Worm (Caenorhabditis elegans) whole organism, early embryonic: ENCODE measurements around the gene gpa-17.

Experiments used
- B0310.2 ChIP-seq: sonication (generic microtip); optimal IDR thresholded peaks from 2 replicates; lab custom pipeline; 2016; ENCODE audit warnings: mild to moderate bottlenecking, missing genetic modification characterization, missing compliant biosample characterization
- F13C5.2 ChIP-seq: sonication (generic microtip); optimal IDR thresholded peaks from 2 replicates; lab custom pipeline; 2017; ENCODE audit warnings: mild to moderate bottlenecking, missing genetic modification characterization, inconsistent platforms, missing compliant biosample characterization
- aly-1 ChIP-seq: sonication (generic microtip); optimal IDR thresholded peaks from 2 replicates; lab custom pipeline; 2016; ENCODE audit warnings: missing genetic modification characterization, missing compliant biosample characterization
- ama-1 ChIP-seq: fragments of 150-350 bp; optimal IDR thresholded peaks from 2 replicates; lab custom pipeline; 2014
- ceh-13 ChIP-seq: fragments of 200-800 bp; sonication (Bioruptor generic); optimal IDR thresholded peaks from 2 replicates; lab custom pipeline; 2018; ENCODE audit warnings: mild to moderate bottlenecking, missing genetic modification characterization, missing compliant biosample characterization
- ceh-36 ChIP-seq: sonication (generic microtip); optimal IDR thresholded peaks from 2 replicates; lab custom pipeline; 2016; ENCODE audit warnings: missing genetic modification characterization, inconsistent platforms, missing compliant biosample characterization
- ets-7 ChIP-seq: sonication (generic microtip); optimal IDR thresholded peaks from 2 replicates; lab custom pipeline; 2016; ENCODE audit warnings: missing genotype, missing genetic modification characterization, missing compliant biosample characterization
- flt-1 ChIP-seq: fragments of 200-800 bp; sonication (Bioruptor generic); IDR thresholded peaks from 2 replicates; pipeline ENCODE4 v1.3.6; 2022; ENCODE audit warnings: missing genetic modification characterization, missing compliant biosample characterization
- hmbx-1 ChIP-seq: sonication (generic microtip); optimal IDR thresholded peaks from 2 replicates; lab custom pipeline; 2016; ENCODE audit warnings: mild to moderate bottlenecking, missing genetic modification characterization, missing compliant biosample characterization
- hmg-4 ChIP-seq: fragments of 200-800 bp; sonication (Bioruptor generic); optimal IDR thresholded peaks from 2 replicates; lab custom pipeline; 2018; ENCODE audit warnings: mild to moderate bottlenecking, missing genetic modification characterization, missing compliant biosample characterization
- hnd-1 ChIP-seq: sonication (generic microtip); optimal IDR thresholded peaks from 2 replicates; lab custom pipeline; 2016; ENCODE audit warnings: missing genetic modification characterization, missing compliant biosample characterization
- pes-1 ChIP-seq: fragments of 200-800 bp; sonication (Bioruptor generic); IDR thresholded peaks from 2 replicates; pipeline ENCODE4 v1.3.6; 2022; ENCODE audit warnings: missing genetic modification reagents, missing genetic modification characterization, missing compliant biosample characterization
- scrt-1 ChIP-seq: fragments of 200-800 bp; sonication (Bioruptor generic); IDR thresholded peaks from 2 replicates; pipeline ENCODE4 v1.3.6; 2022; ENCODE audit warnings: missing genetic modification characterization, missing compliant biosample characterization
- sea-1 ChIP-seq: fragments of 200-800 bp; sonication (Bioruptor generic); conservative IDR thresholded peaks from 2 replicates; pipeline ENCODE4 v1.3.6; 2022; ENCODE audit warnings: missing genetic modification characterization, missing compliant biosample characterization
- tbx-11 ChIP-seq: fragments of 200-800 bp; sonication (Bioruptor generic); IDR thresholded peaks from 2 replicates; pipeline ENCODE4 v1.3.6; 2022; ENCODE audit warnings: missing genetic modification characterization, missing compliant biosample characterization
- tbx-37 ChIP-seq: fragments of 200-800 bp; sonication (Bioruptor generic); conservative IDR thresholded peaks from 2 replicates; pipeline ENCODE4 v1.3.6; 2022; ENCODE audit warnings: missing genetic modification reagents, missing genetic modification characterization, missing compliant biosample characterization
- tra-4 ChIP-seq: sonication (generic microtip); optimal IDR thresholded peaks from 2 replicates; lab custom pipeline; 2017; ENCODE audit warnings: missing genetic modification characterization, missing compliant biosample characterization

The gpa-17 gene

DNA sequence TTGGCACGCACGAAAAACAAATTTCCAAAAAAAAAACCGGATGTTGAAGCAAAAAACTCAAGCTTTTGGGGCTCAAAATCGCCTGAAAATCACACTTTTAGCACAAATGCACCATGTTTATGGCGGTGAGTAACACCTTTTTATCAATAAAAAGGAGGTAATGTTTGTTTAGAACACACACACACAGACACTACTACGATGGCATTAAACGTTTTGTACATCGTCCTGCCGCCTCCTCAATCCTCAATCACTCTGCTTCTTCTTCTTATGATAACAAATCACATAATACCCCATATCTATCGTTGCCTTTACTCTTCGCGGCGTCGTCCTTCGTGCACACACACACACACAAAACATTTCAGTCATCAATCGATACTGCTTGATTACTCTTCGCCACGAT is at the start of gene gpa-17:
TSS of gene gpa-17 (plus strand) at position 363 of the 400 bp plus-strand sequence.
- TF ChIP-seq ama-1 (lab: Kevin White, UChicago) (no peak), ceh-13 (GFP tag; lab: Kevin White, UChicago) (no peak), flt-1 (GFP tag; lab: Robert Waterston, UW) (no peak), hmbx-1 (tag; lab: Kevin White, UChicago) (no peak), pes-1 (no peak), tra-4 (tag; lab: Kevin White, UChicago) (no peak), aly-1 (tag; lab: Kevin White, UChicago) (no peak), ets-7 (tag; lab: Kevin White, UChicago) (no peak), tbx-37 (no peak), hnd-1 (tag; lab: Kevin White, UChicago) (no peak), tbx-11 (no peak), ceh-36 (tag; lab: Kevin White, UChicago) (no peak), B0310.2 (tag; lab: Kevin White, UChicago) (no peak), hmg-4 (GFP tag; lab: Kevin White, UChicago) (no peak), scrt-1 (GFP tag; lab: Robert Waterston, UW) (no peak), sea-1 (no peak), F13C5.2 (tag; lab: Kevin White, UChicago) (no peak)

DNA sequence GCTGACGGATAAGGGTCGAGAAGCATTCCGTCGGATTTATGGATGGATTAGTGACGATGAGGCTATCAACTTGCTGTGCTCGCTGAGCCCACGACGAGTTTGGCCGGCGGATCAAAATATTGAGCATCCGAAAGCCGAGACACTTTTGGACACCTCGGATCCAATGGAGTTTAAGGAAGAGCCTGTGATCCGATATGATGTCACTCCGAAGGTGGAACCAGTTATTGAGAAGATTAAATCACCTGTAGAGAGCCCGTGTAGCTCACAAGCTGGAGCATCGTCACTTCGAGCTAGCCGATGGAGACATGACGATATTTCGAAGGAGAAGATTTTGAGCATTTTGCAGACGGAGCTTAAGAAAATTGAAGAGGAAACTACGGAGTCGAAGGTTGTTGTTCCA is 45.8 kb upstream of the gpa-17 start:
- TF ChIP-seq pes-1 (no peak), tra-4 (tag; lab: Kevin White, UChicago) (no peak), B0310.2 (tag; lab: Kevin White, UChicago) (no peak), F13C5.2 (tag; lab: Kevin White, UChicago) (no peak), flt-1 (GFP tag; lab: Robert Waterston, UW) (no peak), ama-1 (lab: Kevin White, UChicago) (no peak), ceh-13 (GFP tag; lab: Kevin White, UChicago) (no peak), aly-1 (tag; lab: Kevin White, UChicago) (no peak), ceh-36 (tag; lab: Kevin White, UChicago) (no peak), tbx-11 (no peak), tbx-37 (no peak), sea-1 (no peak), hnd-1 (tag; lab: Kevin White, UChicago) (no peak), ets-7 (tag; lab: Kevin White, UChicago) (no peak), scrt-1 (GFP tag; lab: Robert Waterston, UW) (no peak), hmbx-1 (tag; lab: Kevin White, UChicago) (no peak)

DNA sequence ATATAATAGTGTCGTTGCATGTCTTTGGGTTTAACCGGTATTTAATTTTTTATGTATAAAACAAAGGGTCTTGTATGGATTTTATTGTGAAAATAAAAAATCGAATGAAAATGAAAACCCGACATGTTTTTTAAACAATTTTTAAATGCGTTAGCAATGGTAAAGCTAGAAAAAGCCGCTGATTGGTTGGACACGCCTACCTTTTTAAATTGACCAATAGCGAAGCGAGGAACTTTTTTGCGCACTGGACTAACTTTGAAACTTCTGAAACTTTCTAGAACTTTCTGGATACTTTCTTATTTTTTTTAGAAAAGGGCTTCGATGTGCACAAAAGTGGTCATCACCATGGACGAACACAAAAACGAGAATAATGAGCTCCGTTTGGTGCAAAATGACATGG is 40.1 kb upstream of the gpa-17 start:
- TF ChIP-seq pes-1 (no peak), hmbx-1 (tag; lab: Kevin White, UChicago) (no peak), ets-7 (tag; lab: Kevin White, UChicago) (no peak), ceh-36 (tag; lab: Kevin White, UChicago) (no peak)

DNA sequence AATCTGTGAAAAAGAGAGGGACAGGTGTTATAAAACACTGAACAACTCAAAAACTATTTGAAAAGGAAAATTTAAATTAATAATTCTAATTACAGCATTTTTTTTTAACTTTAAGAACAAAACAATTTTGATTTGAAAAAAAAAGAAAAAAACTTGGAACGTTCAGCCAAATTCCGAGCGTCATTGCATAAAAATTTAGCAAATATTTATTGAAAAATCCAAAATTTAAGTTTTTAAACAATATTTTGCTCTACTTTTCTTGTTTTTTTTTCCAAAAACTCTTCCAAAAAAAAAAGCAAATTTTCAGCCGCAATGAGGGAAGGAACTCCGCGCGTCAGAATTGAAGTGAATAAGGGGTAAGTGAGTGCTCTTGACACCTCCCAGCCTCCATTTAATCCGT is 36.7 kb upstream of the gpa-17 start, which contains the start of gene feh-1:
TSS of gene feh-1 (plus strand) at position 301 of the 400 bp plus-strand sequence.
- TF ChIP-seq hmbx-1 (tag; lab: Kevin White, UChicago) (no peak), B0310.2 (tag; lab: Kevin White, UChicago) (no peak), ceh-36 (tag; lab: Kevin White, UChicago) (no peak), tbx-11 (no peak), hmg-4 (GFP tag; lab: Kevin White, UChicago) (no peak), flt-1 (GFP tag; lab: Robert Waterston, UW) (no peak), pes-1 (no peak), sea-1 (no peak), F13C5.2 (tag; lab: Kevin White, UChicago) (no peak), tbx-37 (no peak), ets-7 (tag; lab: Kevin White, UChicago) (no peak), ceh-13 (GFP tag; lab: Kevin White, UChicago) (no peak), scrt-1 (GFP tag; lab: Robert Waterston, UW) (no peak), hnd-1 (tag; lab: Kevin White, UChicago) (no peak), aly-1 (tag; lab: Kevin White, UChicago) (no peak), tra-4 (tag; lab: Kevin White, UChicago) (no peak), ama-1 (lab: Kevin White, UChicago) (no peak)

DNA sequence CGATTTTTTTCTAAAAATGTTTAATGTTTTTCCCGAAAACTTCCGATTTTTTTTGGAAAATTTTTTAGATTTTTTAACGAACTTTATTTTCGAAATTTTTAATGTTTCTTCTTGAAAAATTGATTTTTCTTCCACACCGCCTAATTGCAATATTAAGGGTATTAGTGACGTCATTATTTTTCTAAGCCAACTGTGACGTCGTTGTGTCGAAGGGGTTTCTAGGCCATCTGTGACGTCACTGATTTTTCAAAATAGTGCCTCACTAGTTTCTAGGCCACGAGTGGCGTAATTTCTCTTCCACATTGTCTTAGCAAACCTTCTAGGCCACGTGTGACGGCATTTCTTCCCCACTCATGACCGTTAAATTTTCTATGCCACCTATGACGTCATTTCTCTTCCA is 34.4 kb upstream of the gpa-17 start:
- no peak for TF ChIP-seq pes-1
- TF ChIP-seq hmbx-1 (tag; lab: Kevin White, UChicago): no peak
- TF ChIP-seq hnd-1 (tag; lab: Kevin White, UChicago): no peak
- no peak for TF ChIP-seq B0310.2 (tag; lab: Kevin White, UChicago)
- TF ChIP-seq flt-1 (GFP tag; lab: Robert Waterston, UW): no peak
- no peak for TF ChIP-seq tbx-11
- TF ChIP-seq scrt-1 (GFP tag; lab: Robert Waterston, UW): no peak
- TF ChIP-seq ets-7 (tag; lab: Kevin White, UChicago): no peak
- no peak for TF ChIP-seq F13C5.2 (tag; lab: Kevin White, UChicago)
- TF ChIP-seq sea-1: no peak
- TF ChIP-seq ceh-13 (GFP tag; lab: Kevin White, UChicago): no peak
- no peak for TF ChIP-seq ama-1 (lab: Kevin White, UChicago)
- TF ChIP-seq tbx-37: no peak
- no peak for TF ChIP-seq hmg-4 (GFP tag; lab: Kevin White, UChicago)
- TF ChIP-seq aly-1 (tag; lab: Kevin White, UChicago): no peak
- no peak for TF ChIP-seq tra-4 (tag; lab: Kevin White, UChicago)
- TF ChIP-seq ceh-36 (tag; lab: Kevin White, UChicago): no peak

DNA sequence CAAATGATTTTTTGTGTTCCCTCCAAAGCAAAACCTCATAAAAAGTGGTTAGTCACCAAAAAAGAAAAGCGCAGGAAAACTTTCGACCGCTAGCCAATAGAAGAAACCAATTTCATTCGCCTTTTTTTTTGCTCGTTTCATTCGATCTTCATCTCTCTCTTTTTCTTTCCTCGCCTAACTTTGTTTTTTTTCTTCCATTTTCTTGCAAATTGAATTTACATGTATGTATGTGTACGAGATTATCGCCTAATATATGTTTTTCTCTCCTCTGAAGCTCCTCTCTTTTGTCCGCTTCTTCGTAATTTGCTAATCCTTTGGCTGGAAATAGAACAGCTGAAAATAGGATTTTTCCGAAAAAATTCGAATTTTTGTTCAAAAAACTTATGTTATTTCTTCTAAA is 34.0 kb upstream of the gpa-17 start:
- TF ChIP-seq scrt-1 (GFP tag; lab: Robert Waterston, UW): no peak
- no peak for TF ChIP-seq aly-1 (tag; lab: Kevin White, UChicago)

DNA sequence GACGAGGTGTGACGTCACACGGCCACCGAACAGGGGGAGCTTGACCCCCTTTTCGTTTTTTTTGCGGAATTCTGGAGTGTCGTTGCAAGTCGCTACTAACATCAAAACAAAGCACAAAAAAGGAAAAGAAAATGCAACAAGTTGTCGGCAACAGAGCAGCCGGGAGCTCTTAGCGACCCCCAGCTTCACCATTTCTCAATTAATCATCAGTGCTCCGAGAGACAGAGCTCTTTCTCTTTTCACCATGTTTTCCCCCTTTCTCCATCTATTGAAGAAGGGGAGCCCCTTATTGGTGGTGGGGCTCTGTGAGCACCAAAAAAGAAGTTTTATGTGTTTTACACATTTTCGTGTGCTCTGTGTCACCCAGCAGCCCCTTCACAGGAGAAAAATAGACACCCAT is 32.8 kb upstream of the gpa-17 start:
- TF ChIP-seq hnd-1 (tag; lab: Kevin White, UChicago) (no peak), ceh-13 (GFP tag; lab: Kevin White, UChicago) (no peak), ama-1 (lab: Kevin White, UChicago) (no peak), aly-1 (tag; lab: Kevin White, UChicago) (no peak), hmg-4 (GFP tag; lab: Kevin White, UChicago) (no peak), tra-4 (tag; lab: Kevin White, UChicago) (no peak), hmbx-1 (tag; lab: Kevin White, UChicago) (no peak), ets-7 (tag; lab: Kevin White, UChicago) (no peak), B0310.2 (tag; lab: Kevin White, UChicago) (no peak), sea-1 (no peak), flt-1 (GFP tag; lab: Robert Waterston, UW) (no peak), tbx-37 (no peak), ceh-36 (tag; lab: Kevin White, UChicago) (no peak), pes-1 (no peak), tbx-11 (no peak), scrt-1 (GFP tag; lab: Robert Waterston, UW) (no peak)
